Fruit fly (Drosophila melanogaster) whole organism, embryonic: Measurements from ENCODE around the gene Fitm.

Experiments used
- Bdp1 ChIP-seq: fragments of 200-800 bp; sonication (Bioruptor generic); optimal IDR thresholded peaks from 3 replicates; lab custom pipeline; 2016; ENCODE audit warnings: missing biosample characterization, missing genetic modification characterization
- Blimp-1 ChIP-seq: fragments of 200-800 bp; sonication (Bioruptor generic); optimal IDR thresholded peaks from 3 replicates; lab custom pipeline; 2018; ENCODE audit warnings: missing biosample characterization, missing genetic modification characterization, mild to moderate bottlenecking, moderate library complexity, missing genetic modification reagents
- CG10959 ChIP-seq: fragments of 200-800 bp; sonication (Bioruptor generic); IDR thresholded peaks from 2 replicates; pipeline ENCODE4 v1.3.6; 2022; ENCODE audit warnings: missing biosample characterization, missing genetic modification characterization
- CG11456 ChIP-seq: fragments of 200-800 bp; sonication (Bioruptor generic); IDR thresholded peaks from 3 replicates; pipeline ENCODE4 v1.3.6; 2022; ENCODE audit warnings: missing biosample characterization, missing genetic modification characterization
- CG11504 ChIP-seq: fragments of 200-800 bp; sonication (Bioruptor generic); optimal IDR thresholded peaks from 3 replicates; lab custom pipeline; 2019; ENCODE audit warnings: missing biosample characterization, mild to moderate bottlenecking, missing genetic modification characterization, moderate library complexity
- CG11560 ChIP-seq: fragments of 200-800 bp; sonication (Bioruptor generic); IDR thresholded peaks from 3 replicates; pipeline ENCODE4 v1.3.6; 2022; ENCODE audit warnings: missing biosample characterization, missing genetic modification characterization
- CG12659 ChIP-seq: fragments of 200-800 bp; sonication (Bioruptor generic); optimal IDR thresholded peaks from 3 replicates; lab custom pipeline; 2017; ENCODE audit warnings: mild to moderate bottlenecking, missing biosample characterization, missing genetic modification reagents, missing genetic modification characterization
- CG13894 ChIP-seq: fragments of 200-800 bp; sonication (Bioruptor generic); optimal IDR thresholded peaks from 3 replicates; lab custom pipeline; 2018; ENCODE audit warnings: missing biosample characterization, mild to moderate bottlenecking, missing genetic modification characterization, moderate library complexity
- CG14710 ChIP-seq: fragments of 200-800 bp; sonication (Bioruptor generic); optimal IDR thresholded peaks from 3 replicates; lab custom pipeline; 2019; ENCODE audit warnings: missing biosample characterization, mild to moderate bottlenecking, missing genetic modification characterization, moderate library complexity
- CG14965 ChIP-seq: fragments of 200-800 bp; sonication (Bioruptor generic); optimal IDR thresholded peaks from 2 replicates; lab custom pipeline; 2016; ENCODE audit warnings: missing biosample characterization, missing genetic modification characterization, borderline replicate concordance
- CG15514 ChIP-seq: fragments of 200-800 bp; sonication (Bioruptor generic); optimal IDR thresholded peaks from 3 replicates; lab custom pipeline; 2017; ENCODE audit warnings: missing biosample characterization, missing genetic modification characterization, mild to moderate bottlenecking, moderate library complexity, missing genetic modification reagents
- CG16813 ChIP-seq: fragments of 200-800 bp; sonication (Bioruptor generic); IDR thresholded peaks from 3 replicates; pipeline ENCODE4 v1.3.6; 2022; ENCODE audit warnings: missing biosample characterization, missing genetic modification characterization; ENCODE audit not compliant: partially characterized antibody
- CG17829 ChIP-seq: fragments of 200-800 bp; optimal IDR thresholded peaks from 2 replicates; lab custom pipeline; 2019; ENCODE audit warnings: missing biosample characterization, mild to moderate bottlenecking, missing genetic modification characterization, moderate library complexity
- CG2712 ChIP-seq: fragments of 200-800 bp; optimal IDR thresholded peaks from 3 replicates; lab custom pipeline; 2019; ENCODE audit warnings: missing biosample characterization, mild to moderate bottlenecking, missing genetic modification characterization, moderate library complexity
- CG2875 ChIP-seq: fragments of 200-800 bp; sonication (Bioruptor generic); optimal IDR thresholded peaks from 2 replicates; lab custom pipeline; 2017; ENCODE audit warnings: missing biosample characterization, mild to moderate bottlenecking, missing genetic modification characterization, missing genetic modification reagents
- CG32772 ChIP-seq: fragments of 200-800 bp; sonication (Bioruptor generic); IDR thresholded peaks from 2 replicates; pipeline ENCODE4 v1.3.6; 2022; ENCODE audit warnings: missing biosample characterization, missing genetic modification characterization
- CG3847 ChIP-seq: fragments of 200-800 bp; sonication (Bioruptor generic); IDR thresholded peaks from 2 replicates; pipeline ENCODE4 v1.3.6; 2022; ENCODE audit warnings: missing biosample characterization, missing genetic modification characterization
- CG4328 ChIP-seq: fragments of 200-800 bp; sonication (Bioruptor generic); optimal IDR thresholded peaks from 3 replicates; lab custom pipeline; 2017; ENCODE audit warnings: missing biosample characterization, missing genetic modification reagents, missing genetic modification characterization
- CG4617 ChIP-seq: fragments of 200-800 bp; sonication (Bioruptor generic); optimal IDR thresholded peaks from 3 replicates; lab custom pipeline; 2016; ENCODE audit warnings: missing biosample characterization, missing genetic modification characterization, borderline replicate concordance
- CG6791 ChIP-seq: fragments of 200-800 bp; sonication (Bioruptor generic); IDR thresholded peaks from 3 replicates; pipeline ENCODE4 v1.3.6; 2022; ENCODE audit warnings: missing biosample characterization, missing genetic modification characterization; ENCODE audit not compliant: partially characterized antibody
- CG8478 ChIP-seq: fragments of >200 bp; optimal IDR thresholded peaks from 2 replicates; lab custom pipeline; 2018
- CoRest ChIP-seq: fragments of 200-800 bp; sonication (Bioruptor generic); optimal IDR thresholded peaks from 3 replicates; lab custom pipeline; 2018; ENCODE audit warnings: missing biosample characterization, mild to moderate bottlenecking, missing genetic modification characterization, moderate library complexity
- Dad ChIP-seq: fragments of 200-800 bp; sonication (Bioruptor generic); optimal IDR thresholded peaks from 3 replicates; lab custom pipeline; 2016; ENCODE audit warnings: missing biosample characterization, missing genetic modification characterization
- Dp ChIP-seq: fragments of 200-800 bp; sonication (Bioruptor generic); optimal IDR thresholded peaks from 2 replicates; lab custom pipeline; 2018; ENCODE audit warnings: missing biosample characterization, mild to moderate bottlenecking, missing genetic modification characterization, moderate library complexity
- HLH4C ChIP-seq: fragments of 200-800 bp; sonication (Bioruptor generic); IDR thresholded peaks from 3 replicates; pipeline ENCODE4 v1.3.6; 2022; ENCODE audit warnings: missing biosample characterization, missing genetic modification characterization; ENCODE audit not compliant: partially characterized antibody
- Hmx ChIP-seq: fragments of 200-800 bp; sonication (Bioruptor generic); optimal IDR thresholded peaks from 2 replicates; lab custom pipeline; 2016; ENCODE audit warnings: missing biosample characterization, missing genetic modification characterization
- MESR4 ChIP-seq: fragments of 200-800 bp; sonication (Bioruptor generic); optimal IDR thresholded peaks from 2 replicates; lab custom pipeline; 2018; ENCODE audit warnings: missing biosample characterization, mild to moderate bottlenecking, missing genetic modification characterization, moderate library complexity
- Six4 ChIP-seq: fragments of 200-800 bp; sonication (Bioruptor generic); optimal IDR thresholded peaks from 2 replicates; lab custom pipeline; 2016; ENCODE audit warnings: missing biosample characterization, missing genetic modification characterization
- Vsx1 ChIP-seq: fragments of 200-800 bp; sonication (Bioruptor generic); optimal IDR thresholded peaks from 2 replicates; lab custom pipeline; 2017; ENCODE audit warnings: missing biosample characterization, mild to moderate bottlenecking, missing genetic modification characterization, missing genetic modification reagents
- abd-A ChIP-seq: fragments of 200-800 bp; sonication (Bioruptor generic); optimal IDR thresholded peaks from 3 replicates; lab custom pipeline; 2019; ENCODE audit warnings: missing biosample characterization, mild to moderate bottlenecking, missing genetic modification characterization, moderate library complexity
- chinmo ChIP-seq: fragments of 200-800 bp; sonication (Bioruptor generic); IDR thresholded peaks from 4 replicates; pipeline ENCODE4 v1.3.6; 2022; ENCODE audit warnings: missing biosample characterization, missing genetic modification characterization; ENCODE audit not compliant: partially characterized antibody
- chm ChIP-seq: fragments of 200-800 bp; sonication (Bioruptor generic); IDR thresholded peaks from 2 replicates; pipeline ENCODE4 v1.3.6; 2022; ENCODE audit warnings: missing biosample characterization, missing genetic modification characterization
- hb ChIP-seq: fragments of 200-800 bp; sonication (Bioruptor generic); IDR thresholded peaks from 3 replicates; pipeline ENCODE4 v1.3.6; 2022; ENCODE audit warnings: missing biosample characterization, missing genetic modification characterization; ENCODE audit not compliant: partially characterized antibody
- hbn ChIP-seq: fragments of 200-800 bp; sonication (Bioruptor generic); IDR thresholded peaks from 2 replicates; pipeline ENCODE4 v1.3.6; 2022; ENCODE audit warnings: missing biosample characterization, missing genetic modification characterization; ENCODE audit not compliant: partially characterized antibody
- lbe ChIP-seq: fragments of 200-800 bp; sonication (Bioruptor generic); optimal IDR thresholded peaks from 2 replicates; lab custom pipeline; 2016; ENCODE audit warnings: missing biosample characterization, mild to moderate bottlenecking, missing genetic modification characterization
- nerfin-2 ChIP-seq: fragments of 200-800 bp; sonication (Bioruptor generic); IDR thresholded peaks from 2 replicates; pipeline ENCODE4 v1.3.6; 2022; ENCODE audit warnings: missing biosample characterization, missing genetic modification characterization; ENCODE audit not compliant: partially characterized antibody
- nmo ChIP-seq: fragments of 200-800 bp; sonication (Bioruptor generic); optimal IDR thresholded peaks from 2 replicates; lab custom pipeline; 2018; ENCODE audit warnings: missing biosample characterization, mild to moderate bottlenecking, missing genetic modification characterization, moderate library complexity
- nom ChIP-seq: fragments of 200-800 bp; sonication (Bioruptor generic); optimal IDR thresholded peaks from 2 replicates; lab custom pipeline; 2017; ENCODE audit warnings: missing biosample characterization, missing genetic modification characterization, mild to moderate bottlenecking, moderate library complexity, missing genetic modification reagents
- onecut ChIP-seq: fragments of 200-800 bp; sonication (Bioruptor generic); IDR thresholded peaks from 2 replicates; pipeline ENCODE4 v1.3.6; 2022; ENCODE audit warnings: missing biosample characterization, missing genetic modification characterization
- ranshi ChIP-seq: fragments of 200-800 bp; sonication (Bioruptor generic); IDR thresholded peaks from 2 replicates; pipeline ENCODE4 v1.3.6; 2022; ENCODE audit warnings: missing biosample characterization, missing genetic modification characterization
- sd ChIP-seq: fragments of 200-800 bp; sonication (Bioruptor generic); optimal IDR thresholded peaks from 3 replicates; lab custom pipeline; 2018; ENCODE audit warnings: missing biosample characterization, mild to moderate bottlenecking, missing genetic modification characterization, moderate library complexity
- sima ChIP-seq: fragments of 200-800 bp; sonication (Bioruptor generic); optimal IDR thresholded peaks from 2 replicates; lab custom pipeline; 2016; ENCODE audit warnings: missing biosample characterization, missing genetic modification characterization
- trem ChIP-seq: fragments of 200-800 bp; optimal IDR thresholded peaks from 3 replicates; lab custom pipeline; 2019; ENCODE audit warnings: missing biosample characterization, mild to moderate bottlenecking, missing genetic modification characterization, moderate library complexity
- zen ChIP-seq: fragments of 200-800 bp; sonication (Bioruptor generic); optimal IDR thresholded peaks from 3 replicates; lab custom pipeline; 2018; ENCODE audit warnings: missing biosample characterization, mild to moderate bottlenecking, missing genetic modification characterization, moderate library complexity
- zen2 ChIP-seq: fragments of 200-800 bp; sonication (Bioruptor generic); IDR thresholded peaks from 3 replicates; pipeline ENCODE4 v1.3.6; 2022; ENCODE audit warnings: missing biosample characterization, missing genetic modification characterization; ENCODE audit not compliant: partially characterized antibody

Fitm gene

DNA sequence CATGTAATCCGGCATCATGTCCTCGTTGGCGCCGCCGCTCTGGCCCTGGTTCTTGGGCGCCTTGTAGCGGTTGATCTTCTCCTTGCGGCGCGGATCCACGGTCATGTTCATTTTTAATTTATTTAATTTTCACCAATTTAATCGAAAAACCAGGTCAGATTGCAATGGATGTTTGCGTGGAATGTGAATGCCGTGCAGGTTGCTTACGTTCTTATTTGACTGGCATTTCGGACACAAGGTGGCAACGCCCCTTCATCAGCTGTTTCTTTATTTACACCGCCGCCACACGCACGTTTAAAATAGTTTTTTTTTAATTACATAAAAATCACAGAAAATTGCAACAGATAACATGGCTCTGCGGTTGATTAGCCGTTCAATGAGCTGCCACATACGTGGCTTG lies 9.7 kb downstream of the Fitm start, which contains the start of the genes CG10674 and CG4611 (continued):
- TF ChIP-seq CG15514 (GFP tag; lab: Kevin White, UChicago) (peak; percentile 26), CG4328 (no peak), CG11456 (GFP tag; lab: Robert Waterston, UW) (no peak), Hmx (GFP tag; lab: Kevin White, UChicago) (no peak), sd (peak; percentile 68), chm (GFP tag; lab: Robert Waterston, UW) (no peak), Dad (GFP tag; lab: Kevin White, UChicago) (peak; percentile 13), Dp (GFP tag; lab: Kevin White, UChicago) (peak; percentile 56), CG13894 (tag; lab: Kevin White, UChicago) (no peak), CG16813 (GFP tag; lab: Robert Waterston, UW) (0 out of 3 replicates have a peak, but pooled peaks have one; percentile 23), CG14965 (GFP tag; lab: Kevin White, UChicago) (no peak)

- TF ChIP-seq sima: no peak
- peak; percentile 68 for TF ChIP-seq hbn (GFP tag; lab: Robert Waterston, UW)
- TF ChIP-seq CoRest: peak; percentile 38
- peak; percentile 64 for TF ChIP-seq CG16813 (GFP tag; lab: Robert Waterston, UW)
- TF ChIP-seq CG8478 (lab: Kevin White, UChicago): no peak
- TF ChIP-seq nom (GFP tag; lab: Kevin White, UChicago): peak; percentile 2
- TF ChIP-seq ranshi (GFP tag; lab: Robert Waterston, UW): no peak
- no peak for TF ChIP-seq Blimp-1 (GFP tag; lab: Kevin White, UChicago)
- TF ChIP-seq abd-A (tag; lab: Kevin White, UChicago): peak; percentile 35
- TF ChIP-seq trem (tag; lab: Kevin White, UChicago): peak; percentile 98
- peak; percentile 69; the same call in 1 of the 2 replicates for TF ChIP-seq nerfin-2 (GFP tag; lab: Robert Waterston, UW)
- TF ChIP-seq zen (tag; lab: Kevin White, UChicago): peak; percentile 1
- peak; percentile 45; the same call in 1 of the 3 replicates for TF ChIP-seq zen2
- TF ChIP-seq lbe (GFP tag; lab: Kevin White, UChicago): peak; percentile 21
- TF ChIP-seq CG11560 (tag; lab: Robert Waterston, UW): peak; percentile 96
- peak; percentile 82 for TF ChIP-seq CG6791 (GFP tag; lab: Robert Waterston, UW)
- 0 out of 4 replicates have a peak, but pooled peaks have one; percentile 59 for TF ChIP-seq chinmo
- peak; percentile 13; the same call in 1 of the 2 replicates for TF ChIP-seq CG32772 (GFP tag; lab: Robert Waterston, UW)
- peak; percentile 78 for TF ChIP-seq CG14710 (tag; lab: Kevin White, UChicago)
- TF ChIP-seq Vsx1 (GFP tag; lab: Kevin White, UChicago): peak; percentile 35
- TF ChIP-seq CG17829: peak; percentile 37
- no peak for TF ChIP-seq Six4 (GFP tag; lab: Kevin White, UChicago)
- peak; percentile 46 for TF ChIP-seq CG2712 (tag; lab: Kevin White, UChicago)
- TF ChIP-seq CG10959: no peak
- peak; percentile 28 for TF ChIP-seq nmo (GFP tag; lab: Kevin White, UChicago)
- TF ChIP-seq CG3847: peak; percentile 13; the same call in 1 of the 2 replicates
- TF ChIP-seq CG4617: peak; percentile 66
- no peak for TF ChIP-seq Bdp1 (GFP tag; lab: Kevin White, UChicago)
- 0 out of 2 replicates have a peak, but pooled peaks have one; percentile 23 for TF ChIP-seq onecut
- TF ChIP-seq HLH4C: peak; percentile 91
- peak; percentile 76 for TF ChIP-seq MESR4 (GFP tag; lab: Kevin White, UChicago)
- no peak for TF ChIP-seq CG2875
- TF ChIP-seq CG11504: peak; percentile 4
- TF ChIP-seq sd: peak; percentile 47
- peak; percentile 57 for TF ChIP-seq CG12659
- peak; percentile 66; the same call in 2 of the 3 replicates for TF ChIP-seq hb (GFP tag; lab: Robert Waterston, UW)
Observed at dm6 chr3L:5133704-5134430, 12.0 kb downstream of the Fitm start, which contains the start of gene Yod1. Gene Yod1 (plus strand): TSS chr3L:5133871.
